Worm (Caenorhabditis elegans) whole organism, L4/young adult: Measurements from ENCODE around the gene mdt-27.
A peak's percentile ranks its signal among the peaks of the same experiment; 100 is the strongest.

Experiments
- W03F9.2 ChIP-seq: fragments of 150-350 bp; optimal IDR thresholded peaks from 2 replicates; lab custom pipeline; 2014; ENCODE audit warnings: missing biosample characterization, missing genetic modification characterization
- dao-5 ChIP-seq: sonication (generic microtip); optimal IDR thresholded peaks from 2 replicates; lab custom pipeline; 2016; ENCODE audit warnings: missing genotype, missing genetic modification characterization, moderate library complexity, missing compliant biosample characterization
- him-1 ChIP-seq: sonication (generic microtip); optimal IDR thresholded peaks from 2 replicates; lab custom pipeline; 2016; ENCODE audit warnings: missing genotype, missing genetic modification reagents, missing genetic modification characterization, missing compliant biosample characterization

mdt-27 gene

DNA sequence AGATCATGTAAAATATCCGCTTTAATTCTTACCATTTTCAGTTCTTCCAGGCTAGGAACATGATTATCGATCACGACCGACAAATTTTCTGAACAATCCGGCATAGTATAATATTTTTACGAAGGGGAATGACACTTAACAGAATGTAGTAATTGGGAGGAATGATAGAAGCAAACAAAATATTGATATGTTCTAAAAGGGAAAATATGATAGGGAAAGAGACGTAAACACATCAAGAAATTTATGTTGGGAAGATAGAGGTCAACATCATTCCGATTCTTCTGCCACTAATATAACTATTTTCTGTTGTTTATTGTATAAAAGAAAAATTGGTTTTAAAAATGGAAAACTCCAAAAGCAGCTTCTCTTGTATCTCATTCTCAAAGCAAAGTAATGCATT is 16.3 kb downstream of the mdt-27 start, which contains the start of gene C24B5.4:
C24B5.4 (minus strand) TSS at position 206 of the 400 bp plus-strand sequence.
- TF ChIP-seq dao-5 = no peak
- no peak for TF ChIP-seq him-1 (tag; lab: Kevin White, UChicago)

DNA sequence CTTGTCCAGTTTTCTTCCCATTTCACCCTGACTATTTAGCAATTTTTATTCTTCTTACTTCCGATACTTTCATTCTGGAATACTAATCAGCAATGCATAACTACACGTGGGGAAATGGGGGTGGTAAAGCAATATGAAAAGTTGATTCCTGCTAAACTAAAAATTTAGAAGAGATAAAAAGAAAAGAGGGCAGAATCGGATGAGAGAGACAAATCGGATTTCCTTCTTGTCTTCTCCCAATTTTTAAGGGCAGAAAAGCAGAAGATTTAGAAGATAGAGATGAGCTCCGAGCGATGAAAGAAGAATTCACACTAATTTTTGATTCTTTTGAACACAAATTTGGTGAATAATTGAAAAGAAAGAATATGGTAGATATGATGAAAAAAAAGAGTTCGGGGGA is 19.4 kb downstream of the mdt-27 start:
- TF ChIP-seq dao-5 = no peak
- TF ChIP-seq him-1 (tag; lab: Kevin White, UChicago) = no peak

DNA sequence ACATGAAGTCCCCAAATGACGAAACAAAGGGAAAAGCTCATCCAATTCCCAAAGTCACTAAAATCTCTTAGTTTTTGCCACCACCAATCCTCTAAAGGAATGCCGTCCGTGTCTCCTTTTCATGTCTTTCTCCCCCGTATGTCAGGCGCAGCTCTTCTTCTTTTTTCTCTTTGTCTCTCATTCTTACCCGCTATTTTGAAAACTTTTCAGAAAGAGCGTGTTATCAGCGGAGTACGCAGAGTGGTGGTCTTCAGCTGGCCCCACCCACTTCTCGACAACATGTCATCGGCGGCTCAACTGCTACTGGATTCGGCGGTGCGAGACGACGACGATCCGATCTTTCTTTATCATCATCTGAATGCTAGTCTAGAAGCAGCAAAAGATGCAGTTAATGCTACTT is 22.0 kb downstream of the mdt-27 start, which contains the start of gene sphr-1:
sphr-1 (plus strand) TSS at position 205 of the 400 bp plus-strand sequence.
- TF ChIP-seq him-1 (tag; lab: Kevin White, UChicago) (no peak), W03F9.2 (tag; lab: Kevin White, UChicago) (no peak), dao-5 (no peak)

DNA sequence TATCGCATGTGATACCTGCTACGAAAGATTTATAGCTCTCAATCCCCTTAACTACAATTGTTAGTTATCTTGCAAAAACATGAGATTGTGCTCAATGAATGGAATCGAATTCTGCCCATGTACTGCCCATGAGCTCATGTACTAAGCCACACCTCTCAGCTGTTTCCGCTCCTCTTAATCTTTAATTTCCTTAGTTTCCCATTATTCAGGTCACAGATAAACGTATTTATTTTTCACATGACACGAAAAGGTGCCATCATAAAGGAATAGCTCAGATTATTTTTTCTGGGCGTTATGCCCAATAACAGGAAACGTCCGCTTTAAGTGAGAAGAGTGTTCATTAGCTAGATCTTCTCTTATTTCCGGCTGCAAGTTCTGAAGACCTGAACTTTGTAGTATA is 27.4 kb downstream of the mdt-27 start:
- TF ChIP-seq him-1 (tag; lab: Kevin White, UChicago) (no peak), dao-5 (no peak), W03F9.2 (tag; lab: Kevin White, UChicago) (no peak)

DNA sequence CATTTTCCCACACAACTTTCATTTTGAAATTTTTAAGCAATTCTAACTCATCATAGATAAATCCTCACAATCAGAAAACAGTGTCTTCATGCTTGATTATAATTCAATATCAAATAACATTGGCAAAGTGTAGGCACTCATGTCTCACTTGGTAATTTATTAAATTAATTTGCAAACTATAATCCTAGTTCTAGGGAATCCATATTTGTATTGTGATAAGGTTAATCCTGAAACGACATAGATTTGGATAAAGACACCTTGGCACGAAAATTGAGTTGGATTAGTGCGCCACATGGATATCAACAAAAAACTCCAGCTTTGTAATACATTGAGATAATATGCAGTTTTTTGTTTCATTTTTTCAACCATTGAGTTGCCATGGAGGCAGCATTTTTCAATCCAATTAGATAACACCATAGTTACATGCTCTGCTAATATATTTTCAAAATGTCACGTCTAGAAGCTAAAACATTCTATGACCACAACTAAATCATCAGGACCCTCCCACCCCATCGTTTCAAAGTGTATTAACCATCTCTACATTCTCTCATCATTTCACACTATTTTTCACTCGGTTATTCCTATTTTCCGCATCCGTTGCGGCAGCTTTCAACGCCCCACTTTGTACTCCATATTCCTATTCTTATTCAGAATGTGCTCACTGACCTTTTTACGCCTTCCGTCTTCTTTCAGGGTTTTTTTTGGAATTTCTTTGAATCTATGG is 29.6 kb downstream of the mdt-27 start:
- TF ChIP-seq him-1 (tag; lab: Kevin White, UChicago) (no peak), W03F9.2 (tag; lab: Kevin White, UChicago) (no peak), dao-5 (no peak)

DNA sequence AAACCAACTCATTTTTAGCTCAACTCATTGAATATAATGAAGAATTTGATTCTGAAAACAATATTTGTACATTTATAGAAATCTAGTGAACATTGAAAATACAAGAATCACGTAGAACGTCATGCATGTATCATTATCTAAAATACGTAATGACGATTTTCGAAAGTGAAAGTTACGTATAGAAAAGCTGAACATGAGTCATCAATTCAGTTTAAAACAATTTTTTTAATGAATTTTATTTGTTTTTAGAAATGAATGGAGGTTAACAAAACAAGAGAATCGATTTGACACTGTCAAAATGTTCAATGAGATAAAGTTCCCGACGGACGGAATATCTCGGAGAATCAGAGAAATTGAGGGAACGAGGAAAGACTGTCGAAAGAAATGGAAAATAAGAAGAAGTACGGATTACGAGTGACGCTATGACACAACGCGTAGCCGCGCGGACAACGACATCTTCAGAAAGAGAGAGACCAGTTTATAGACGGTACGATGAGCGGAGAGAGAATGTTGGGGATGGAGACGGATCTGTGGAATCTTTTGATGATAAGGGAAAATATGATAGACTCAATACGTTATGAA is 31.7 kb downstream of the mdt-27 start, which contains the start of gene ptr-1:
ptr-1 (minus strand) TSS at position 51 of the 582 bp plus-strand sequence.
- TF ChIP-seq W03F9.2 (tag; lab: Kevin White, UChicago) (no peak), dao-5 (no peak), him-1 (tag; lab: Kevin White, UChicago) (no peak)

DNA sequence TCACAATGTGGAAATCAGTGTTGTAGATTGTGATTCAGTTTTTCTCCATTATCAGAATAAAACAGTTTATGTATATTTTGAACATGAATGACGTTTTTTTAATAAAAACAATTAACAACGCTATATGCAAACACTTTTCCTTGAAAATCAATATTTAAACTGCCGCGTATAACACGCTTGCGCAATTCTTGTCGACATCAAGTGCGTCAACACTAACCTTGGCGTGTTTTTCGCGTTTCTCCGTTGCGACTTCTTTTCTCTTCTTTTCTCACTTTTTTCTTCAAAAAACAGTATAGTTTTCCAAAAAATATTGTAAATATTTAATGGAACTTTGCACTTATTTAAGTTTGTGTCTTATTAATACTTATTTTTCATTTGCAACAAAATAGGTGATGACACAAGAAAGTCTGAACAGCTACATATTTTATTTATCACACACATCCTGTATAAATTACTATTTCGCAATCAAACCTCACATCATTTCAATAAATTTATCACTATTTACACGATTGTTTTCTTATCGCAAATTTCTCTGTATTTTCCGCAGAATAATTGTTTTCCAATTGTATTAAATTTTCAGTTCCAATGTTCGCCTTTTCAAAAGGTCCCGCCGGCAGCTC is 38.1 kb downstream of the mdt-27 start, which contains the start of gene spas-1:
spas-1 (plus strand) TSS at position 572 of the 620 bp plus-strand sequence.
- TF ChIP-seq W03F9.2 (tag; lab: Kevin White, UChicago) (peak; percentile 92), dao-5 (no peak), him-1 (tag; lab: Kevin White, UChicago) (no peak)

DNA sequence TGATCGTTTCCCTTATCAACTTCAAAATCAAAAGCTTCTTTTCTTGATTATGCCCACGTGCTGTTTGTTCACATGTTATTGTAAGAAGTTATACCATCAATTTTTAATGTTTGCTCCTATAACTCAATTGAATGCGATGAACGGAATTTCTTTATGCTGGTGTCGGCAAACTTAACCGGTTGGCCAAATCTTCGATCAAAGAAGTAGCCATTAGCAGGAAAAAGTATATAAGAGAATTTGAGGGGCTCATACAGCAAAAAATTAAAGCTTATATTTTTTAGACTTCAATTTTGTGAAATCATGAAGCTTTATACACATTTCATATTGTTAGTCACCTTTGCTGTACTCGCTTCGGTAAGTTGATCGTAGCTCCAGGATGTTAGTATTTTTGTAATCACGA is 39.7 kb downstream of the mdt-27 start, which contains the start of gene pqn-16:
pqn-16 (plus strand) TSS at position 301 of the 400 bp plus-strand sequence.
- TF ChIP-seq him-1 (tag; lab: Kevin White, UChicago) (no peak), dao-5 (no peak), W03F9.2 (tag; lab: Kevin White, UChicago) (no peak)

DNA sequence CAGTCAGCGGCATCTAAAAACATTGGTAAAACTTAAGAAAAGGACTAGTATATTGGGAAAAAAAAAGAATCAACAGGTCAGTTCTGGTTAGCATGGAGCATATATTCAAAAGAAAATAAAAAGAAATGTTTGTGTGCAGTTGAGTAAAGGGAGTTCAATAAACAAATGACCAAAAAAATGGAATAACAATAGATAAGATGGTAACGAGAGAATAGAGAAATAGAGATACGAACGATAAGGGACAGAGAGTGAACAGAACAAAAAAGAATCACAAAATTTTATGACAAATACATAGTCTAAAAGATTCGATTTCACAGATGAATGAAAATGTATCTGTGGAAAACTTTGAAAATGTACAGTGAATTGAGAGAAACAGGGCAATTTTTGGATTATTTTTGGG is 40.5 kb downstream of the mdt-27 start, which contains the start of gene gad-3:
gad-3 (minus strand) TSS at position 17 of the 400 bp plus-strand sequence.
- TF ChIP-seq him-1 (tag; lab: Kevin White, UChicago) = no peak
- TF ChIP-seq dao-5 = no peak
- TF ChIP-seq W03F9.2 (tag; lab: Kevin White, UChicago) = no peak

DNA sequence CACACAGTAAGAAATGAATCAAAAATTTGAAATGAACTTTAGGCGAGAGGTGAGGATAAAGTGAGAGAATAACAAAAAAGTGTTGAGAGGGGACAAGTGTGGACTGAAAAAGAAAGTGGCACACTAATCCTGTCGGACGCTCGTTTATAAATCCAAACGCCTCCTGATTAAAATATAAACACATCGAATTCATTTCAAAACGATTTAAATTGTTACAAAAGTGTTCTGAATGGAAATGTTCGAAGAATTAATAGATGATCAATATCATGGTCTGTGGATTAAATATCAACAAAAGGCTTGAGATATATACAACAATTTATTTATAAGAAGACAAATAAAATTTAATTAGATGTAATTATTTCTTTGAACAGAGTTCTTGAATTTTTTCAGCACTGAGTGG is 45.4 kb downstream of the mdt-27 start, which contains the start of gene B0222.11:
B0222.11 (minus strand) TSS at position 101 of the 400 bp plus-strand sequence.
- TF ChIP-seq him-1 (tag; lab: Kevin White, UChicago) (no peak), W03F9.2 (tag; lab: Kevin White, UChicago) (no peak), dao-5 (no peak)

DNA sequence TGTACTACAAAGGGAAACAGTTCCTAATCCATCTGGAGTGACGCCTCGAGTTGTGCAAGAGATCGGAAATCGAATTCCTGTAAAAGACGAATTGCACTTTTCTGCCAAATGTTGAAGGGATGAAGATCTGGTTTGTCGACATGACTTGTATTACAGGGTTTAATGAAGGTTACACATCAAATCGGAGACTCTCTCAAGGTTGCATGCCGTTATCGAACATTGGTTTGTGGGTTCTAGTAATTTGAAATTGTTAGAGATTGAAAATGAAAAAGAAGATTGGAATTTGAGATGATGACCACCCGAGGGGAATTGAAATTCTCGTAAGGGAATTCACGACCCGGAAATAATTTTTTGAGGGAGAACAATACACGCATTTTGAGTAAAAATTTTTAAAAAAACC is 47.1 kb downstream of the mdt-27 start:
- TF ChIP-seq dao-5 (no peak), W03F9.2 (tag; lab: Kevin White, UChicago) (no peak), him-1 (tag; lab: Kevin White, UChicago) (no peak)

DNA sequence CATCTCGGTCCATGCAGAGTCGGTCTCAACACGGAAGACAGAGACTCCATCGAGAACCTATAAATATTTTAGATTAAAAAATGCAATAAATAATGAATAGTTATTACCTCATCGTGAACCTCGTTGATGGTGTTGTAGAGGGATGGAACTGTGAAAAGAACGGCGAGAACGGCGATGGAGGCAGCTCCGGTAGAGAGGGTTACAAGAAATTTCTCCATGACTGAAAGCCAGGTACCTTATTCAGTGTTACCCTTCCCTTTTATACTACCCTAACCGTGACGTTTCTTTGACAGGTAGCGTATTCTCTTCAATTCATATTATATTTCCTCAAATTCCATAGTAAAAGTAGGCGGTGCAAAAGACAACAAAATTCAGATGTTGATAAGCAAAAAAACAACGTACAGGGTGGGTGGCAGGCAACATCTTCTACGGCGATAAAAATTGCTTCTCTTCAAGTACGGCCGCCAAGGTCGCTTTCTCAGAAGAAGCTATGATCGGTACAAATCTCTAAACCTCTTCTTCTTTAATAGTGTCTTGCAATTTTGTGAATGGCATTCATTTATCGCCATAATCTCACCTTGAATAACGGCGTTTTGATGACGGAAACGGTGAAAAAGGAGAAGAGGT is 48.3 kb downstream of the mdt-27 start, which contains the start of gene col-10:
col-10 (minus strand) TSS at position 235 of the 627 bp plus-strand sequence.
- no peak for TF ChIP-seq dao-5
- no peak for TF ChIP-seq him-1 (tag; lab: Kevin White, UChicago)
- no peak for TF ChIP-seq W03F9.2 (tag; lab: Kevin White, UChicago)

DNA sequence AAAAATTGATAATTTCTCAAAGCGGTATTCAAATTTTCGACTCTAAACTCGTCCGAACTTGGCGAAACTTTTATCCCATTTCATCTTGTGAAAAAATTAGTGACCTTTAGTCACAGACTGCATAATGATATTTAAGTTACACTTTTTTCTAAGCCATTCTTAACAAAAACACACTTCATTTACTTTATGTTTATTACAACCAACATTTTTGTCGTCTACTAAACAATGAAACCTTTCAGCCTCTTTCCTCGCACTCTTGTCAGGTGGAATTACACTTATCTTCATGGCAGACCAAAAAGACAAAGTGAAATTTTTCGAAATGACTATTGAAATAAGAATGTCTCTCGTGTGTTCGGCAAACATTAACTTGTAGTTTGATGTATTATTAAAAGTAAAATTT is 49.6 kb downstream of the mdt-27 start:
- TF ChIP-seq W03F9.2 (tag; lab: Kevin White, UChicago) (no peak), him-1 (tag; lab: Kevin White, UChicago) (no peak), dao-5 (no peak)
